Fruit fly (Drosophila melanogaster) Kc167 (cell line): ENCODE measurements around the gene Rab9E.

Experiments used
- h ChIP-seq: fragments of >200 bp; optimal IDR thresholded peaks from 3 replicates; lab custom pipeline; 2018; ENCODE audit warnings: missing external identifiers
- insv ChIP-seq: fragments of >200 bp; optimal IDR thresholded peaks from 3 replicates; lab custom pipeline; 2018; ENCODE audit warnings: missing external identifiers
- psq ChIP-seq: fragments of >200 bp; optimal IDR thresholded peaks from 2 replicates; lab custom pipeline; 2017; ENCODE audit warnings: missing external identifiers

- no peak for TF ChIP-seq insv (lab: Kevin White, UChicago)
- TF ChIP-seq h (lab: Kevin White, UChicago) = no peak
- TF ChIP-seq psq (lab: Kevin White, UChicago) = no peak
Observed at dm6 chrX:10656216-10656615, 5.4 kb downstream of the Rab9E start.
